Fruit fly (Drosophila melanogaster): ENCODE data around the gene MED20.

MED20 gene

dm6 chr2L:8083427-8084295, 11.0 kb upstream of the MED20 start (continued):
- TF ChIP-seq pum (GFP tag; optimal IDR thresholded peaks at IDR 0.05): no peak
- no peak for TF ChIP-seq CG16813 (GFP tag; IDR thresholded peaks at IDR 0.05; ENCODE audit: partially characterized antibody)
- no peak for TF ChIP-seq CG8089 (GFP tag; optimal IDR thresholded peaks at IDR 0.05)
- no peak for TF ChIP-seq CG9817 (tag; optimal IDR thresholded peaks at IDR 0.05)
- TF ChIP-seq Dp (GFP tag; optimal IDR thresholded peaks at IDR 0.05): no peak
- peak; percentile 4 for TF ChIP-seq exex (tag; optimal IDR thresholded peaks at IDR 0.05)
- TF ChIP-seq CG17385 (GFP tag; optimal IDR thresholded peaks at IDR 0.05): no peak
- TF ChIP-seq CG11560 (tag; IDR thresholded peaks at IDR 0.05): no peak
- peak; percentile 68 for TF ChIP-seq nerfin-1 (tag; optimal IDR thresholded peaks at IDR 0.05)
- TF ChIP-seq CG5180 (GFP tag; optimal IDR thresholded peaks at IDR 0.05): peak; percentile 16
- no peak for TF ChIP-seq H2.0 (GFP tag; IDR thresholded peaks at IDR 0.05)
- TF ChIP-seq CG14441 (GFP tag; IDR thresholded peaks at IDR 0.05): no peak
- TF ChIP-seq dimm (GFP tag; IDR thresholded peaks at IDR 0.05): no peak
- TF ChIP-seq Six4 (GFP tag; optimal IDR thresholded peaks at IDR 0.05): no peak
- no peak for TF ChIP-seq CG9876 (GFP tag; optimal IDR thresholded peaks at IDR 0.05)
- TF ChIP-seq fu2 (GFP tag; optimal IDR thresholded peaks at IDR 0.05): no peak
- no peak for TF ChIP-seq klu (GFP tag; IDR thresholded peaks at IDR 0.05)
- peak; percentile 98 for TF ChIP-seq CG8478 (optimal IDR thresholded peaks at IDR 0.05)
- TF ChIP-seq CG2116 (GFP tag; optimal IDR thresholded peaks at IDR 0.05): no peak
- peak; percentile 45 for TF ChIP-seq mirr (GFP tag; optimal IDR thresholded peaks at IDR 0.05)
- TF ChIP-seq CG6654 (GFP tag; optimal IDR thresholded peaks at IDR 0.05): no peak
- no peak for TF ChIP-seq CG12744 (GFP tag; optimal IDR thresholded peaks at IDR 0.05)
- peak; percentile 4 for TF ChIP-seq shn (GFP tag; optimal IDR thresholded peaks at IDR 0.05)
- no peak for TF ChIP-seq CG7357 (GFP tag; IDR thresholded peaks at IDR 0.05)
- TF ChIP-seq CG9609 (GFP tag; optimal IDR thresholded peaks at IDR 0.05): no peak
- TF ChIP-seq CG2678 (tag; optimal IDR thresholded peaks at IDR 0.05): no peak
- no peak for TF ChIP-seq CG4282 (GFP tag; optimal IDR thresholded peaks at IDR 0.05)
- TF ChIP-seq ash1 (GFP tag; optimal IDR thresholded peaks at IDR 0.05): peak; percentile 43
- no peak for TF ChIP-seq Doc2 (GFP tag; IDR thresholded peaks at IDR 0.05)
- no peak for TF ChIP-seq wek (GFP tag; optimal IDR thresholded peaks at IDR 0.05)
- no peak for TF ChIP-seq cato (GFP tag; optimal IDR thresholded peaks at IDR 0.05; ENCODE audit: borderline replicate concordance)
- TF ChIP-seq CG11504 (tag; optimal IDR thresholded peaks at IDR 0.05): no peak
- TF ChIP-seq CG12769 (tag; optimal IDR thresholded peaks at IDR 0.05): peak; percentile 77
- TF ChIP-seq nau (GFP tag; optimal IDR thresholded peaks at IDR 0.05): no peak
- TF ChIP-seq danr (GFP tag; IDR thresholded peaks at IDR 0.05): no peak
- no peak for TF ChIP-seq CG9797 (GFP tag; optimal IDR thresholded peaks at IDR 0.05)
- no peak for TF ChIP-seq lilli (GFP tag; optimal IDR thresholded peaks at IDR 0.05)
- TF ChIP-seq CG31441 (GFP tag; IDR thresholded peaks at IDR 0.05): no peak; the same call in 1 of the 2 replicates
- no peak for TF ChIP-seq BtbVII (GFP tag; optimal IDR thresholded peaks at IDR 0.05)
- no peak for TF ChIP-seq bcd (GFP tag; optimal IDR thresholded peaks at IDR 0.05)
- TF ChIP-seq bab2 (GFP tag; optimal IDR thresholded peaks at IDR 0.05): no peak
- no peak for TF ChIP-seq Atf-2 (GFP tag; optimal IDR thresholded peaks at IDR 0.05)
- TF ChIP-seq gsb (GFP tag; IDR thresholded peaks at IDR 0.05): no peak
- no peak for TF ChIP-seq Dad (GFP tag; optimal IDR thresholded peaks at IDR 0.05)
- TF ChIP-seq inv (GFP tag; IDR thresholded peaks at IDR 0.05; ENCODE audit: partially characterized antibody): no peak
- no peak for TF ChIP-seq CG13287 (GFP tag; IDR thresholded peaks at IDR 0.05; ENCODE audit: partially characterized antibody)
- no peak for TF ChIP-seq CG30431 (GFP tag; optimal IDR thresholded peaks at IDR 0.05)
- peak; percentile 4 for TF ChIP-seq pzg (GFP tag; optimal IDR thresholded peaks at IDR 0.05)
- TF ChIP-seq CG7786 (GFP tag; optimal IDR thresholded peaks at IDR 0.05): no peak
- TF ChIP-seq oc (tag; optimal IDR thresholded peaks at IDR 0.05): no peak

Data from whole organism, embryonic.